Worm (Caenorhabditis elegans): ENCODE results near the gene C07C7.1.

Gene C07C7.1

DNA sequence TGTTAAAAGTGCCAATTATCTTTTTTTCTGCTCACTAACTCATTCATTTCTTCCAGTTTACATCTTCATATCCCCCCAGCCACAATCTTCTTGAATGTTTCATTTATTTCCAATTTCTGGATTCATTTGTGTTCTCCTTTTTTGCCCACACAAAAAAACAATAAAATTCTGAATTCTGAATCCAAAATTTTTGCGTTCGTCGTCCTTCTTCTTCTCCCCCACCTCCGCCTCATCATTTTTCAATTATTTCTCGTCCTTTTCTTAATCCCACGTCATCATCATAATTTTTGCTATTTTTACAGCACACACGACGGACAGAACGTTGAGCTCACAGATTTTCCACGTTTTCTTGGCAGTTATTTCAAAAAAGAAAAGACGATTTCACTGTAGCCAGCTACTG, at the start of gene C07C7.1:
TSS of gene C07C7.1 (plus strand) at position 301 of the 400 bp plus-strand sequence.
- no peak for TF ChIP-seq nhr-43 (tag; optimal IDR thresholded peaks at IDR 0.05; ENCODE audit: poor library complexity, severe bottlenecking)
- no peak for TF ChIP-seq nhr-12 (tag; optimal IDR thresholded peaks at IDR 0.05)
- TF ChIP-seq nfya-1 (tag; optimal IDR thresholded peaks at IDR 0.05; ENCODE audit: insufficient read depth), result no peak
- TF ChIP-seq nhr-77 (tag; optimal IDR thresholded peaks at IDR 0.05), result no peak
- TF ChIP-seq pqm-1 (tag; optimal IDR thresholded peaks at IDR 0.05), result no peak
- no peak for TF ChIP-seq jun-1 (tag; optimal IDR thresholded peaks at IDR 0.05)
- TF ChIP-seq nhr-25 (tag; optimal IDR thresholded peaks at IDR 0.05), result no peak
- TF ChIP-seq daf-12 (tag; optimal IDR thresholded peaks at IDR 0.05), result no peak
- TF ChIP-seq snpc-4 (tag; optimal IDR thresholded peaks at IDR 0.05), result no peak
- TF ChIP-seq nhr-67 (tag; optimal IDR thresholded peaks at IDR 0.05), result no peak
- no peak for TF ChIP-seq unc-39 (tag; optimal IDR thresholded peaks at IDR 0.05)
- no peak for TF ChIP-seq mml-1 (tag; optimal IDR thresholded peaks at IDR 0.05)
- TF ChIP-seq elt-1 (tag; optimal IDR thresholded peaks at IDR 0.05), result no peak
- no peak for TF ChIP-seq aly-2 (tag; optimal IDR thresholded peaks at IDR 0.05)

DNA sequence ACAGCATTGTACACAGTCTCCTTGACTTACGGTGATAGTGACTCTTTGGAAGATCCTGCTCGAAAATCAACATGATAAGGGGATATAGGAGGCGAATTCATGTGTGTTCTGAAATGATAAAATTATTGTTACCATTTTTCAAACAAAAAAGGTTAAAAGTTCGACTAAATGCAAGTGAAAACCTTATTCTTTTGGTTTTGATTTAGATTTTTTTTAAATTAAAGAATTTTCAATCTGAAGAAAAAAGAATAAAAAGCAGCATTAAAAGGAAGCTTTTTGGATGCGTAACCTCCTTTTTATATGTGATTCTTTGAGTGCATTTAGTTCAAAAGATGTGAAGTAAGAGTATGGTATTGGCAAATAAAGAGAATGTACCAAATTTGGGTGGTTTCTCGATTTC, 49.3 kb upstream of the C07C7.1 start, which contains the start of gene delm-1:
TSS of gene delm-1 (minus strand) at position 101 of the 400 bp plus-strand sequence.
- TF ChIP-seq elt-3 (tag; optimal IDR thresholded peaks at IDR 0.05), result no peak
- TF ChIP-seq ztf-11 (tag; optimal IDR thresholded peaks at IDR 0.05), result no peak
- TF ChIP-seq lin-15B (tag; optimal IDR thresholded peaks at IDR 0.05), result no peak
- no peak for TF ChIP-seq snpc-4 (tag; optimal IDR thresholded peaks at IDR 0.05)
- no peak for TF ChIP-seq egl-27 (tag; optimal IDR thresholded peaks at IDR 0.05)
- no peak for TF ChIP-seq nhr-77 (tag; optimal IDR thresholded peaks at IDR 0.05)

DNA sequence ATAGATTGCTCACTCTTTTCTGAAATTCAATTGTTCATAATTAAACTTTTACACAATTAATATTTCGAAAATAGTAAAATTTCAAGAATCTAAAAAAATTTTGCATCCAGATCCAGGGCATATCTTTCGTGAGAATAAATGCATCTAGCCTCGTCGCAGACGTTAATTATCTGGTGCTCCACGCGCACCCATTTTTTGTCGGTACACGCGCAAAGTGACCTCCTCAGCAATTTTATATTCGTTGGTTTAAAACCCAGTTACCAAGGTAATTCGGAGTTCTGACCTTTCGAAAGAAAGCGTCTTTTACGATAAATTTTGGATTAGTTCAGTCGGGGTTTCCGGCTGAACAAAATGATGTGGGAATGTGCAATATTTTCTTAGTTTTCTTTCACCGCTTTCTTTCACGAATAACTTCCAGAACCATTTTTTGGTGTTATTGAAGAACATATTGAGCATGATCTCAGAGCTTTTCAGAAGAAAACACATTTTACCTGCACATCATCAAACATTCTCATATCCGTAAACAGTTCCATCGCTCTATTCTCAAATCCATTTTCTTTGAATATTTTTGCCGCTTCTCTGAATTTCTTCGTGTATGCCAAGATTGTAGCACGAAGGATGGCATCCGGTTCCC, 44.4 kb upstream of the C07C7.1 start:
- TF ChIP-seq unc-62 (GFP tag; optimal IDR thresholded peaks at IDR 0.05) (no peak), nfya-1 (tag; optimal IDR thresholded peaks at IDR 0.05; ENCODE audit: insufficient read depth) (no peak), ceh-82 (tag; optimal IDR thresholded peaks at IDR 0.05) (no peak), ceh-28 (tag; optimal IDR thresholded peaks at IDR 0.05) (no peak), skn-1 (tag; optimal IDR thresholded peaks at IDR 0.05) (no peak), elt-2 (tag; optimal IDR thresholded peaks at IDR 0.05) (no peak), mml-1 (tag; optimal IDR thresholded peaks at IDR 0.05) (no peak), eor-1 (tag; optimal IDR thresholded peaks at IDR 0.05) (no peak), ztf-4 (tag; optimal IDR thresholded peaks at IDR 0.05) (no peak), sea-2 (GFP tag; optimal IDR thresholded peaks at IDR 0.05) (no peak), aly-2 (tag; optimal IDR thresholded peaks at IDR 0.05) (no peak), zag-1 (tag; optimal IDR thresholded peaks at IDR 0.05) (no peak), tbx-2 (tag; optimal IDR thresholded peaks at IDR 0.05) (no peak), nhr-12 (tag; optimal IDR thresholded peaks at IDR 0.05) (no peak), nhr-77 (tag; optimal IDR thresholded peaks at IDR 0.05) (no peak), fkh-2 (tag; optimal IDR thresholded peaks at IDR 0.05) (no peak), hmg-11 (tag; optimal IDR thresholded peaks at IDR 0.05) (no peak), elt-3 (tag; optimal IDR thresholded peaks at IDR 0.05) (no peak), ceh-9 (tag; optimal IDR thresholded peaks at IDR 0.05) (no peak)

DNA sequence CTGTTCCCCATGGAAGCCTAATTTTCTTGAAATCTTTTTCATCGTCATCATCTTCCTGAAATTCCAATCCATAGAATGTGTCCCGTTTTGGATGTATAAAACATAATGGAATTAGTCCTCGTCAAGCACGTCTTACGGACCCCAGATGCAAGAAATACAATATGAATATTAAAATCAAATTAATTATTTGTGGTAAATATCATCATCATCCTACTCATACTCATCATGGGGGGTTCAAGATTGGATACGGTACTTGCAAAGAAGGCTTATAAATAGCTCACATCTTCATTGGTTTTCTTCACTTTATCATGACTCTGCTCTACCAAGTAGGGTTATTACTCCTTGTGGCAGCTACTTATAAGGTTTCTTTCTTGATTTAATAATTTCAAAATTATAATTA, 40.2 kb upstream of the C07C7.1 start, which contains the start of gene flp-1:
TSS of gene flp-1 (plus strand) at position 301 of the 400 bp plus-strand sequence.
- TF ChIP-seq ZK546.5 (tag; optimal IDR thresholded peaks at IDR 0.05) (no peak), fkh-10 (GFP tag; optimal IDR thresholded peaks at IDR 0.05) (no peak), pqm-1 (tag; optimal IDR thresholded peaks at IDR 0.05) (no peak)

DNA sequence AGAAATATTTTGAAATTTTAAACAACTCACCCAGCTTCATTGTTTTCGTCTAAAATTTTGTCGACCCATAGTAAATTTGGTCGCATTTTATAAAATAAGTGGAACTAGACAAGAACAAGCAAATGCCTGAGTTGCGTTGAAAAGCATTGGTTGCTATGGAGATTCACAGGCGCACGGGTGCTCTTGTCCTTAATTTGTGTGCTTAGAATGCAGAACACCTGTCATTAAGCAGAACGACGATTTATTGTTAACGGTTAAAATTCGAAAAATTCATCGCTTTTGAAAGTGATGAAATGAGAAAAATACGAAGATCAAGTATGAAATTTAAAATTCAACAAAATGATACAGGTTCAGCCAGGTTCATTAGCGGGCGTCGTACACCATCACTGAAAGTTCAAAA, 38.5 kb upstream of the C07C7.1 start, which contains the start of gene daf-10:
TSS of gene daf-10 (minus strand) at position 101 of the 400 bp plus-strand sequence.
- no peak for TF ChIP-seq aly-2 (tag; optimal IDR thresholded peaks at IDR 0.05)
- TF ChIP-seq nhr-76 (tag; optimal IDR thresholded peaks at IDR 0.05), result no peak
- TF ChIP-seq ZK546.5 (tag; optimal IDR thresholded peaks at IDR 0.05), result no peak
- TF ChIP-seq ceh-28 (tag; optimal IDR thresholded peaks at IDR 0.05), result no peak
- TF ChIP-seq mdl-1 (tag; optimal IDR thresholded peaks at IDR 0.05), result no peak
- no peak for TF ChIP-seq elt-3 (tag; optimal IDR thresholded peaks at IDR 0.05)
- TF ChIP-seq ztf-11 (tag; optimal IDR thresholded peaks at IDR 0.05), result no peak
- no peak for TF ChIP-seq snpc-4 (tag; optimal IDR thresholded peaks at IDR 0.05)
- no peak for TF ChIP-seq ama-1 (optimal IDR thresholded peaks at IDR 0.05)
- TF ChIP-seq daf-12 (tag; optimal IDR thresholded peaks at IDR 0.05), result no peak
- TF ChIP-seq pqm-1 (tag; optimal IDR thresholded peaks at IDR 0.05), result no peak
- TF ChIP-seq elt-1 (tag; optimal IDR thresholded peaks at IDR 0.05), result no peak

All from whole organism, L3 larva.